Fruit fly (Drosophila melanogaster): ENCODE results near the gene Npc2e.
A peak's percentile ranks its signal among the peaks of the same experiment; 100 is the strongest.

Npc2e gene

DNA sequence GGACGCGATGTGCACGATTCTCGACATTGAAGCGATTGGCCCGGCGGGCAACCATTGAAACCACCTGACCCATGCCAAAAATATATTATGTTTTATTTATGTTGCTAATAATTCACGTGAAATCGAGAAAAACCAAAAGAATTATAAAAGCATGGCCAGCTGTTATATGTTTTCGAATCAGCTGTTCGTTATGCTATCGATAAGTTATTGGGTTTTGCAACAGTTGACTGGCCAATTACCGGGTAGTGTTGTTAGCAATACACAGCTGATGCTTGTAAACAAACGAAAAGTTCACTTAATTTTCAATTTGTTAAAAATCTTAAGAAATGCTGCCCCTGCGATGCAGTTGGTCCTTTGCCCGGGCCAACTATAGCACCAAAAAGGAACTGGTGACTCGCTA lies 7.8 kb upstream of the Npc2e start, which contains the start of the genes CG11722 and mtTFB2 (continued):
- TF ChIP-seq Scr (GFP tag; IDR thresholded peaks at IDR 0.05; ENCODE audit: partially characterized antibody), result peak; percentile 52
- TF ChIP-seq klu (GFP tag; IDR thresholded peaks at IDR 0.05), result no peak
- no peak for TF ChIP-seq eve (GFP tag; optimal IDR thresholded peaks at IDR 0.05)
- no peak for TF ChIP-seq ATbp (GFP tag; optimal IDR thresholded peaks at IDR 0.05)
- no peak for TF ChIP-seq slp2 (GFP tag; optimal IDR thresholded peaks at IDR 0.05)
- TF ChIP-seq CG10147 (GFP tag; optimal IDR thresholded peaks at IDR 0.05), result no peak
- no peak for TF ChIP-seq CG9876 (GFP tag; optimal IDR thresholded peaks at IDR 0.05)
- TF ChIP-seq Vsx1 (GFP tag; optimal IDR thresholded peaks at IDR 0.05), result peak; percentile 97
- TF ChIP-seq Fer1 (GFP tag; optimal IDR thresholded peaks at IDR 0.05), result peak; percentile 36
- TF ChIP-seq CG2116 (GFP tag; optimal IDR thresholded peaks at IDR 0.05), result peak; percentile 50
- no peak for TF ChIP-seq CG14667 (GFP tag; IDR thresholded peaks at IDR 0.05)
- no peak for TF ChIP-seq NC2α (GFP tag; optimal IDR thresholded peaks at IDR 0.05)
- TF ChIP-seq CG4404 (GFP tag; IDR thresholded peaks at IDR 0.05), result no peak
- peak; percentile 14 for TF ChIP-seq CG14710 (tag; optimal IDR thresholded peaks at IDR 0.05)
- TF ChIP-seq CG6683 (GFP tag; optimal IDR thresholded peaks at IDR 0.05), result no peak
- no peak for TF ChIP-seq CG14965 (GFP tag; optimal IDR thresholded peaks at IDR 0.05; ENCODE audit: borderline replicate concordance)
- TF ChIP-seq CG3726 (GFP tag; IDR thresholded peaks at IDR 0.05), result no peak
- TF ChIP-seq Stat92E (GFP tag; optimal IDR thresholded peaks at IDR 0.05), result no peak
- TF ChIP-seq dm (GFP tag; optimal IDR thresholded peaks at IDR 0.05), result no peak
- no peak for TF ChIP-seq CG7745 (tag; optimal IDR thresholded peaks at IDR 0.05)
- no peak for TF ChIP-seq Hey (tag; optimal IDR thresholded peaks at IDR 0.05)
- TF ChIP-seq CG10431 (GFP tag; optimal IDR thresholded peaks at IDR 0.05), result no peak
- no peak for TF ChIP-seq CG17568 (GFP tag; optimal IDR thresholded peaks at IDR 0.05)
- no peak for TF ChIP-seq CG1602 (GFP tag; optimal IDR thresholded peaks at IDR 0.05)
- no peak for TF ChIP-seq CG7928 (GFP tag; optimal IDR thresholded peaks at IDR 0.05)
- TF ChIP-seq amos (GFP tag; IDR thresholded peaks at IDR 0.05; ENCODE audit: partially characterized antibody), result peak; percentile 52; the same call in 1 of the 2 replicates
- peak; percentile 91 for TF ChIP-seq CG10267 (tag; optimal IDR thresholded peaks at IDR 0.05)
- TF ChIP-seq stwl (tag; optimal IDR thresholded peaks at IDR 0.05), result peak; percentile 38
- TF ChIP-seq slou (GFP tag; optimal IDR thresholded peaks at IDR 0.05), result no peak
- no peak for TF ChIP-seq shn (GFP tag; optimal IDR thresholded peaks at IDR 0.05)
- TF ChIP-seq z (GFP tag; IDR thresholded peaks at IDR 0.05), result no peak
- TF ChIP-seq psq (GFP tag; optimal IDR thresholded peaks at IDR 0.05), result no peak
- no peak for TF ChIP-seq tll (GFP tag; optimal IDR thresholded peaks at IDR 0.05)
- peak; percentile 12 for TF ChIP-seq MESR4 (GFP tag; optimal IDR thresholded peaks at IDR 0.05)
- no peak for TF ChIP-seq MTF-1 (GFP tag; optimal IDR thresholded peaks at IDR 0.05; ENCODE audit: borderline replicate concordance)
- TF ChIP-seq Tbp (GFP tag; optimal IDR thresholded peaks at IDR 0.05), result no peak
- no peak for TF ChIP-seq Sox100B (GFP tag; optimal IDR thresholded peaks at IDR 0.05)
- TF ChIP-seq Side (GFP tag; optimal IDR thresholded peaks at IDR 0.05), result no peak
- peak; percentile 47; the same call in 1 of the 3 replicates for TF ChIP-seq Doc3 (GFP tag; IDR thresholded peaks at IDR 0.05; ENCODE audit: partially characterized antibody)
- TF ChIP-seq Sox102F (GFP tag; optimal IDR thresholded peaks at IDR 0.05), result no peak
- no peak for TF ChIP-seq CG4424 (GFP tag; optimal IDR thresholded peaks at IDR 0.05)
- TF ChIP-seq CG2120 (GFP tag; optimal IDR thresholded peaks at IDR 0.05), result no peak
- no peak for TF ChIP-seq Xbp1 (GFP tag; optimal IDR thresholded peaks at IDR 0.05)
- no peak for TF ChIP-seq so (GFP tag; IDR thresholded peaks at IDR 0.05)
- TF ChIP-seq vnd (GFP tag; IDR thresholded peaks at IDR 0.05; ENCODE audit: partially characterized antibody), result no peak
- no peak for TF ChIP-seq ham (GFP tag; IDR thresholded peaks at IDR 0.05)
- no peak for TF ChIP-seq CG43689 (GFP tag; IDR thresholded peaks at IDR 0.05)
- TF ChIP-seq Nf-YC (tag; optimal IDR thresholded peaks at IDR 0.05), result peak; percentile 82
- TF ChIP-seq trem (tag; optimal IDR thresholded peaks at IDR 0.05), result peak; percentile 10
- no peak for TF ChIP-seq CG17912 (GFP tag; optimal IDR thresholded peaks at IDR 0.05)
